Fruit fly (Drosophila melanogaster) whole organism, embryonic: ENCODE data around the gene arm.

Source experiments
- Adf1 ChIP-seq: fragments of 200-800 bp; sonication (Bioruptor generic); IDR thresholded peaks from 2 replicates; pipeline ENCODE4 v1.3.6; 2022; ENCODE audit warnings: missing biosample characterization, missing genetic modification characterization
- Antp ChIP-seq: fragments of 200-800 bp; sonication (Bioruptor generic); optimal IDR thresholded peaks from 3 replicates; lab custom pipeline; 2016; ENCODE audit warnings: missing biosample characterization, missing genetic modification characterization
- Bteb2 ChIP-seq: fragments of 200-800 bp; sonication (Bioruptor generic); optimal IDR thresholded peaks from 2 replicates; lab custom pipeline; 2016; ENCODE audit warnings: missing biosample characterization, missing genetic modification characterization
- CG10654 ChIP-seq: fragments of 200-800 bp; sonication (Bioruptor generic); optimal IDR thresholded peaks from 2 replicates; lab custom pipeline; 2016; ENCODE audit warnings: missing biosample characterization, missing genetic modification characterization
- CG11085 ChIP-seq: fragments of 200-800 bp; sonication (Bioruptor generic); IDR thresholded peaks from 2 replicates; pipeline ENCODE4 v1.3.6; 2022; ENCODE audit warnings: missing biosample characterization, missing genetic modification characterization
- CG14441 ChIP-seq: fragments of 200-800 bp; sonication (Bioruptor generic); IDR thresholded peaks from 2 replicates; pipeline ENCODE4 v1.3.6; 2022; ENCODE audit warnings: missing biosample characterization, missing genetic modification characterization
- CG15269 ChIP-seq: fragments of 200-800 bp; sonication (Bioruptor generic); optimal IDR thresholded peaks from 2 replicates; lab custom pipeline; 2018; ENCODE audit warnings: missing biosample characterization, mild to moderate bottlenecking, missing genetic modification characterization, moderate library complexity
- CG2129 ChIP-seq: fragments of 200-800 bp; sonication (Bioruptor generic); IDR thresholded peaks from 2 replicates; pipeline ENCODE4 v1.3.6; 2022; ENCODE audit warnings: missing biosample characterization, missing genetic modification characterization; ENCODE audit not compliant: partially characterized antibody
- CG2678 ChIP-seq: fragments of 200-800 bp; sonication (Bioruptor generic); optimal IDR thresholded peaks from 3 replicates; lab custom pipeline; 2019; ENCODE audit warnings: missing biosample characterization, mild to moderate bottlenecking, missing genetic modification characterization, moderate library complexity
- CG33557 ChIP-seq: fragments of 200-800 bp; sonication (Bioruptor generic); optimal IDR thresholded peaks from 2 replicates; lab custom pipeline; 2019; ENCODE audit warnings: missing biosample characterization, mild to moderate bottlenecking, missing genetic modification characterization, moderate library complexity
- CG34376 ChIP-seq: fragments of 200-800 bp; sonication (Bioruptor generic); optimal IDR thresholded peaks from 2 replicates; lab custom pipeline; 2018; ENCODE audit warnings: missing biosample characterization, mild to moderate bottlenecking, missing genetic modification characterization
- CG4328 ChIP-seq: fragments of 200-800 bp; sonication (Bioruptor generic); optimal IDR thresholded peaks from 3 replicates; lab custom pipeline; 2017; ENCODE audit warnings: missing biosample characterization, missing genetic modification reagents, missing genetic modification characterization
- CG4424 ChIP-seq: fragments of 200-800 bp; sonication (Bioruptor generic); optimal IDR thresholded peaks from 3 replicates; lab custom pipeline; 2016; ENCODE audit warnings: missing biosample characterization, missing genetic modification characterization
- CG4730 ChIP-seq: fragments of 200-800 bp; sonication (Bioruptor generic); IDR thresholded peaks from 2 replicates; pipeline ENCODE4 v1.3.6; 2022; ENCODE audit warnings: missing biosample characterization, missing genetic modification characterization
- CG6654 ChIP-seq: fragments of 200-800 bp; sonication (Bioruptor generic); optimal IDR thresholded peaks from 2 replicates; lab custom pipeline; 2017; ENCODE audit warnings: missing biosample characterization, mild to moderate bottlenecking, missing genetic modification characterization
- CG6683 ChIP-seq: fragments of 200-800 bp; sonication (Bioruptor generic); optimal IDR thresholded peaks from 2 replicates; lab custom pipeline; 2017; ENCODE audit warnings: missing biosample characterization, mild to moderate bottlenecking, missing genetic modification characterization, missing genetic modification reagents
- CG7745 ChIP-seq: fragments of 200-800 bp; sonication (Bioruptor generic); optimal IDR thresholded peaks from 2 replicates; lab custom pipeline; 2018; ENCODE audit warnings: missing biosample characterization, mild to moderate bottlenecking, missing genetic modification characterization, moderate library complexity
- CG8089 ChIP-seq: fragments of 200-800 bp; sonication (Bioruptor generic); optimal IDR thresholded peaks from 3 replicates; lab custom pipeline; 2016; ENCODE audit warnings: missing biosample characterization, missing genetic modification characterization
- CG8359 ChIP-seq: fragments of 200-800 bp; sonication (Bioruptor generic); optimal IDR thresholded peaks from 2 replicates; lab custom pipeline; 2017; ENCODE audit warnings: missing biosample characterization, mild to moderate bottlenecking, missing genetic modification characterization, borderline replicate concordance
- CG9817 ChIP-seq: fragments of 200-800 bp; sonication (Bioruptor generic); optimal IDR thresholded peaks from 2 replicates; lab custom pipeline; 2018; ENCODE audit warnings: missing biosample characterization, mild to moderate bottlenecking, missing genetic modification characterization, moderate library complexity
- Dek ChIP-seq: fragments of 200-800 bp; sonication (Bioruptor generic); optimal IDR thresholded peaks from 3 replicates; lab custom pipeline; 2019; ENCODE audit warnings: missing biosample characterization, mild to moderate bottlenecking, missing genetic modification characterization, moderate library complexity
- Drgx ChIP-seq: fragments of 200-800 bp; sonication (Bioruptor generic); IDR thresholded peaks from 2 replicates; pipeline ENCODE4 v1.3.6; 2022; ENCODE audit warnings: missing biosample characterization, missing genetic modification characterization
- HmgD ChIP-seq: fragments of 200-800 bp; sonication (Bioruptor generic); optimal IDR thresholded peaks from 3 replicates; lab custom pipeline; 2016; ENCODE audit warnings: missing biosample characterization, missing genetic modification characterization
- Hr3 ChIP-seq: fragments of 200-800 bp; sonication (Bioruptor generic); optimal IDR thresholded peaks from 3 replicates; lab custom pipeline; 2016; ENCODE audit warnings: missing biosample characterization, missing genetic modification characterization
- Mad ChIP-seq: fragments of 200-800 bp; sonication (Bioruptor generic); optimal IDR thresholded peaks from 2 replicates; lab custom pipeline; 2016; ENCODE audit warnings: missing biosample characterization, missing genetic modification characterization
- Meics ChIP-seq: fragments of 200-800 bp; sonication (Bioruptor generic); optimal IDR thresholded peaks from 2 replicates; lab custom pipeline; 2017; ENCODE audit warnings: missing biosample characterization, mild to moderate bottlenecking, missing genetic modification characterization
- Nf-YC ChIP-seq: fragments of 200-800 bp; optimal IDR thresholded peaks from 3 replicates; lab custom pipeline; 2019; ENCODE audit warnings: missing biosample characterization, mild to moderate bottlenecking, missing genetic modification characterization, moderate library complexity
- Opbp ChIP-seq: fragments of 200-800 bp; sonication (Bioruptor generic); IDR thresholded peaks from 3 replicates; pipeline ENCODE4 v1.3.6; 2022; ENCODE audit warnings: missing biosample characterization, missing genetic modification characterization; ENCODE audit not compliant: partially characterized antibody
- Vsx1 ChIP-seq: fragments of 200-800 bp; sonication (Bioruptor generic); optimal IDR thresholded peaks from 2 replicates; lab custom pipeline; 2017; ENCODE audit warnings: missing biosample characterization, mild to moderate bottlenecking, missing genetic modification characterization, missing genetic modification reagents
- ara ChIP-seq: fragments of 200-800 bp; sonication (Bioruptor generic); IDR thresholded peaks from 2 replicates; pipeline ENCODE4 v1.3.6; 2022; ENCODE audit warnings: missing biosample characterization, missing genetic modification characterization
- bowl ChIP-seq: fragments of 200-800 bp; sonication (Bioruptor generic); IDR thresholded peaks from 2 replicates; pipeline ENCODE4 v1.3.6; 2022; ENCODE audit warnings: missing biosample characterization, missing genetic modification characterization
- bsh ChIP-seq, 2 experiments: fragments of 200-800 bp; sonication (Bioruptor generic); optimal IDR thresholded peaks; 2 replicates each; lab custom pipeline; 2017 to 2018; ENCODE audit warnings: mild to moderate bottlenecking in 2 of 2, missing biosample characterization in 2 of 2, missing genetic modification characterization in 2 of 2, moderate library complexity in 1 of 2
- chn ChIP-seq: fragments of 200-800 bp; sonication (Bioruptor generic); optimal IDR thresholded peaks from 2 replicates; lab custom pipeline; 2016; ENCODE audit warnings: missing biosample characterization, missing genetic modification characterization
- corto ChIP-seq: fragments of 200-800 bp; sonication (Bioruptor generic); optimal IDR thresholded peaks from 2 replicates; lab custom pipeline; 2016; ENCODE audit warnings: missing biosample characterization, mild to moderate bottlenecking, missing genetic modification characterization, moderate library complexity
- croc ChIP-seq: fragments of 200-800 bp; sonication (Bioruptor generic); conservative IDR thresholded peaks from 3 replicates; pipeline ENCODE4 v1.3.6; 2022; ENCODE audit warnings: missing biosample characterization, missing genetic modification characterization
- danr ChIP-seq: fragments of 200-800 bp; sonication (Bioruptor generic); IDR thresholded peaks from 2 replicates; pipeline ENCODE4 v1.3.6; 2022; ENCODE audit warnings: missing biosample characterization, missing genetic modification characterization
- gfzf ChIP-seq: fragments of 200-800 bp; sonication (Bioruptor generic); optimal IDR thresholded peaks from 2 replicates; lab custom pipeline; 2016; ENCODE audit warnings: missing biosample characterization, mild to moderate bottlenecking, missing genetic modification characterization, moderate library complexity
- grn ChIP-seq: fragments of 200-800 bp; sonication (Bioruptor generic); optimal IDR thresholded peaks from 3 replicates; lab custom pipeline; 2017; ENCODE audit warnings: missing biosample characterization, missing genetic modification characterization
- gro ChIP-seq: fragments of 200-800 bp; sonication (Bioruptor generic); optimal IDR thresholded peaks from 2 replicates; lab custom pipeline; 2016; ENCODE audit warnings: missing biosample characterization, missing genetic modification characterization
- hkb ChIP-seq, 2 experiments: fragments of 200-800 bp in 1 of 2; fragments of >200 bp in 1 of 2; sonication (Bioruptor generic) in 1 of 2; IDR thresholded peaks in 1 of 2; optimal IDR thresholded peaks in 1 of 2; 2 replicates each; pipeline versions ENCODE4 v1.3.6 to Lab custom; 2017 to 2022; ENCODE audit warnings: missing biosample characterization in 1 of 2, missing genetic modification characterization in 1 of 2
- maf-S ChIP-seq: fragments of 200-800 bp; sonication (Bioruptor generic); optimal IDR thresholded peaks from 2 replicates; lab custom pipeline; 2016; ENCODE audit warnings: missing biosample characterization, missing genetic modification characterization
- p53 ChIP-seq: fragments of 200-800 bp; sonication (Bioruptor generic); optimal IDR thresholded peaks from 2 replicates; lab custom pipeline; 2016; ENCODE audit warnings: missing biosample characterization, missing genetic modification characterization
- peb ChIP-seq: fragments of 200-800 bp; sonication (Bioruptor generic); IDR thresholded peaks from 2 replicates; pipeline ENCODE4 v1.3.6; 2022; ENCODE audit warnings: missing biosample characterization, missing genetic modification characterization
- sc ChIP-seq, 3 experiments: fragments of >200 bp in 2 of 3; fragments of 200-800 bp in 1 of 3; sonication (Bioruptor generic) in 1 of 3; optimal IDR thresholded peaks; 2 replicates in 2 of 3; 3 replicates in 1 of 3; lab custom pipeline; 2017; ENCODE audit warnings: mild to moderate bottlenecking in 1 of 3, missing biosample characterization in 1 of 3, missing genetic modification characterization in 1 of 3, missing genetic modification reagents in 1 of 3
- sima ChIP-seq: fragments of 200-800 bp; sonication (Bioruptor generic); optimal IDR thresholded peaks from 2 replicates; lab custom pipeline; 2016; ENCODE audit warnings: missing biosample characterization, missing genetic modification characterization
- slbo ChIP-seq: fragments of 200-800 bp; sonication (Bioruptor generic); IDR thresholded peaks from 2 replicates; pipeline ENCODE4 v1.3.6; 2022; ENCODE audit warnings: missing biosample characterization, missing genetic modification characterization
- tio ChIP-seq: fragments of 200-800 bp; sonication (Bioruptor generic); optimal IDR thresholded peaks from 2 replicates; lab custom pipeline; 2017; ENCODE audit warnings: missing biosample characterization, missing genetic modification characterization, inconsistent platforms
- toy ChIP-seq: fragments of 200-800 bp; sonication (Bioruptor generic); IDR thresholded peaks from 2 replicates; pipeline ENCODE4 v1.3.6; 2022; ENCODE audit warnings: missing biosample characterization, missing genetic modification characterization
- ttk ChIP-seq: fragments of 200-800 bp; sonication (Bioruptor generic); IDR thresholded peaks from 2 replicates; pipeline ENCODE4 v2.1.2; 2022; ENCODE audit warnings: missing biosample characterization, missing genetic modification characterization

Gene arm

DNA sequence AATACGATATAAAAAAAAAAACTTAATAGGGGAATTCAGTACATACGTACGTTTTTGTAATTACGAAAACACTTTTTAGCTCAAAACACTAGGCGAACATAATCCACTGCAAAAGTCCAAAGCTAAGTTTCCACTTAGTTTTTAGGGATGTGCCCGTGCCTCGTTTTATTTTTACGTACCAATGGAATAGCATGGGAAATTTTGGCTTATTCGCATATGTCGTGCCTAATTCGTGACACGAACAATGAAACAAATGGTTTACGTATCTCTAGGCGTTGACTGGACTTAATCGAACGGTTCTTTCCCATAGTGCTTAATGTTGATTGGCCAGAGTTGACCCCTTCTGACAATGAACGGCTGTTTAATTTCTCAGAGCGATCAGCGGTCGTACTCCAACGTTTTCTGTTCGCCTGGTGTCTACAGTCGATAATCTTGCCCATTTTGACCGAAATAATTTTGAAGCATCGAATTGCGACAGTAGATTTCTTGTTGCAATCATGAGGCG, 20.8 kb downstream of the arm start, which contains the start of gene CG14818 (continued):
- TF ChIP-seq bsh (GFP tag; optimal IDR thresholded peaks at IDR 0.05; lab: Kevin White, UChicago) (peak in 1 of 2 experiments; percentile 62), slbo (GFP tag; lab: Robert Waterston, UW) (peak; percentile 77), sima (GFP tag; lab: Kevin White, UChicago) (no peak), CG6683 (GFP tag; lab: Kevin White, UChicago) (no peak), bowl (GFP tag; lab: Robert Waterston, UW) (peak; percentile 38; the same call in 1 of the 2 replicates), CG2129 (peak; percentile 87), tio (GFP tag; lab: Kevin White, UChicago) (no peak), CG14441 (GFP tag; lab: Robert Waterston, UW) (peak; percentile 74), Hr3 (GFP tag; lab: Kevin White, UChicago) (peak; percentile 20), ara (GFP tag; lab: Robert Waterston, UW) (peak; percentile 29; the same call in 1 of the 2 replicates), Dek (tag; lab: Kevin White, UChicago) (peak; percentile 29), CG4730 (GFP tag; lab: Robert Waterston, UW) (peak; percentile 26; the same call in 1 of the 2 replicates), p53 (GFP tag; lab: Kevin White, UChicago) (no peak), gro (peak; percentile 42), grn (GFP tag; lab: Kevin White, UChicago) (no peak), ttk (GFP tag; lab: Robert Waterston, UW) (0 out of 2 replicates have a peak, but pooled peaks have one; percentile 19), Opbp (GFP tag; lab: Robert Waterston, UW) (peak; percentile 79), CG8089 (GFP tag; lab: Kevin White, UChicago) (peak; percentile 27), CG4424 (peak; percentile 50), CG6654 (GFP tag; lab: Kevin White, UChicago) (peak; percentile 17), Bteb2 (peak; percentile 22), CG15269 (tag; lab: Kevin White, UChicago) (peak; percentile 67), CG4328 (GFP tag; lab: Kevin White, UChicago) (peak; percentile 60), Drgx (GFP tag; lab: Robert Waterston, UW) (peak; percentile 43), danr (GFP tag; lab: Robert Waterston, UW) (peak; percentile 38; the same call in 1 of the 2 replicates), CG9817 (tag; lab: Kevin White, UChicago) (peak; percentile 78), maf-S (GFP tag; lab: Kevin White, UChicago) (peak; percentile 59), CG11085 (GFP tag; lab: Robert Waterston, UW) (0 out of 2 replicates have a peak, but pooled peaks have one; percentile 39), CG33557 (GFP tag; lab: Kevin White, UChicago) (peak; percentile 33), HmgD (no peak), CG10654 (GFP tag; lab: Kevin White, UChicago) (peak; percentile 55), toy (no peak), Mad (peak; percentile 53), Adf1 (GFP tag; lab: Robert Waterston, UW) (peak; percentile 35; the same call in 1 of the 2 replicates), sc (optimal IDR thresholded peaks at IDR 0.05; lab: Kevin White, UChicago) (no peak), sc (GFP tag; optimal IDR thresholded peaks at IDR 0.05; lab: Kevin White, UChicago) (no peak), CG8359 (no peak), peb (peak; percentile 29; the same call in 1 of the 2 replicates), CG7745 (tag; lab: Kevin White, UChicago) (no peak), Nf-YC (tag; lab: Kevin White, UChicago) (peak; percentile 90), gfzf (GFP tag; lab: Kevin White, UChicago) (peak; percentile 1), corto (GFP tag; lab: Kevin White, UChicago) (no peak), Vsx1 (GFP tag; lab: Kevin White, UChicago) (no peak), chn (GFP tag; lab: Kevin White, UChicago) (peak; percentile 53), croc (peak; percentile 29; the same call in 2 of the 3 replicates), hkb (optimal IDR thresholded peaks at IDR 0.05; lab: Kevin White, UChicago) (no peak), hkb (GFP tag; IDR thresholded peaks at IDR 0.05; lab: Robert Waterston, UW) (no peak), CG2678 (peak; percentile 72), Antp (GFP tag; lab: Kevin White, UChicago) (peak; percentile 76), CG34376 (peak; percentile 30), Meics (GFP tag; lab: Kevin White, UChicago) (peak; percentile 52)
